Fruit fly (Drosophila melanogaster): ENCODE data around the gene Exn.

Gene Exn

dm6 chr3L:16969652-16970109, at the start of gene Exn:
Gene Exn (plus strand): TSS chr3L:16970013.
- peak; percentile 76 for TF ChIP-seq cic (GFP tag; optimal IDR thresholded peaks at IDR 0.05)
- peak; percentile 47 for TF ChIP-seq pad (GFP tag; optimal IDR thresholded peaks at IDR 0.05)
- no peak for TF ChIP-seq cnc (optimal IDR thresholded peaks at IDR 0.05)
- TF ChIP-seq Crg-1 (GFP tag; optimal IDR thresholded peaks at IDR 0.05), result no peak
- TF ChIP-seq bab1 (GFP tag; optimal IDR thresholded peaks at IDR 0.05), result peak; percentile 77
- no peak for TF ChIP-seq Clk (GFP tag; optimal IDR thresholded peaks at IDR 0.05)
- TF ChIP-seq Hr96 (GFP tag; optimal IDR thresholded peaks at IDR 0.05), result no peak
- peak; percentile 83 for TF ChIP-seq CG12768 (GFP tag; optimal IDR thresholded peaks at IDR 0.05)
- no peak for TF ChIP-seq CG7045 (GFP tag; optimal IDR thresholded peaks at IDR 0.05)
- peak; percentile 46 for TF ChIP-seq CG33017 (tag; optimal IDR thresholded peaks at IDR 0.05)
- TF ChIP-seq CG14711 (tag; optimal IDR thresholded peaks at IDR 0.05), result no peak
- peak; percentile 29 for TF ChIP-seq CG1620 (GFP tag; optimal IDR thresholded peaks at IDR 0.05)
- TF ChIP-seq kay (GFP tag; ENCODE audit: borderline replicate concordance), result no peak
- no peak for TF ChIP-seq CG5204 (GFP tag; optimal IDR thresholded peaks at IDR 0.05)
- peak; percentile 42 for TF ChIP-seq CG11617 (GFP tag; optimal IDR thresholded peaks at IDR 0.05)
- peak; percentile 28 for TF ChIP-seq CG7101 (tag; optimal IDR thresholded peaks at IDR 0.05)
- TF ChIP-seq Mnt (GFP tag; optimal IDR thresholded peaks at IDR 0.05), result peak; percentile 66
- no peak for TF ChIP-seq ovo (GFP tag; optimal IDR thresholded peaks at IDR 0.05)
- TF ChIP-seq tj (GFP tag; optimal IDR thresholded peaks at IDR 0.05), result peak; percentile 1
- no peak for TF ChIP-seq toe (GFP tag; optimal IDR thresholded peaks at IDR 0.05)

- no peak for TF ChIP-seq ovo (GFP tag; optimal IDR thresholded peaks at IDR 0.05)
- TF ChIP-seq CG11617 (GFP tag; optimal IDR thresholded peaks at IDR 0.05), result no peak
- TF ChIP-seq tj (GFP tag; optimal IDR thresholded peaks at IDR 0.05), result no peak
- no peak for TF ChIP-seq kay (GFP tag; ENCODE audit: borderline replicate concordance)
- TF ChIP-seq cic (GFP tag; optimal IDR thresholded peaks at IDR 0.05), result no peak
- TF ChIP-seq CG14711 (tag; optimal IDR thresholded peaks at IDR 0.05), result no peak
- TF ChIP-seq CG33017 (tag; optimal IDR thresholded peaks at IDR 0.05), result no peak
- no peak for TF ChIP-seq CG1620 (GFP tag; optimal IDR thresholded peaks at IDR 0.05)
- TF ChIP-seq toe (GFP tag; optimal IDR thresholded peaks at IDR 0.05), result no peak
- TF ChIP-seq CG5204 (GFP tag; optimal IDR thresholded peaks at IDR 0.05), result no peak
- TF ChIP-seq pad (GFP tag; optimal IDR thresholded peaks at IDR 0.05), result no peak
- TF ChIP-seq Clk (GFP tag; optimal IDR thresholded peaks at IDR 0.05), result no peak
- no peak for TF ChIP-seq Crg-1 (GFP tag; optimal IDR thresholded peaks at IDR 0.05)
- TF ChIP-seq CG7101 (tag; optimal IDR thresholded peaks at IDR 0.05), result no peak
- no peak for TF ChIP-seq bab1 (GFP tag; optimal IDR thresholded peaks at IDR 0.05)
- no peak for TF ChIP-seq CG7045 (GFP tag; optimal IDR thresholded peaks at IDR 0.05)
- no peak for TF ChIP-seq CG12768 (GFP tag; optimal IDR thresholded peaks at IDR 0.05)
- no peak for TF ChIP-seq Mnt (GFP tag; optimal IDR thresholded peaks at IDR 0.05)
- no peak for TF ChIP-seq Hr96 (GFP tag; optimal IDR thresholded peaks at IDR 0.05)
- no peak for TF ChIP-seq cnc (optimal IDR thresholded peaks at IDR 0.05)
Measured at dm6 chr3L:16922952-16923351, 46.9 kb upstream of the Exn start, which contains the start of gene CG13028. Gene CG13028 (plus strand): TSS chr3L:16923252.

- no peak for TF ChIP-seq tj (GFP tag; optimal IDR thresholded peaks at IDR 0.05)
- no peak for TF ChIP-seq toe (GFP tag; optimal IDR thresholded peaks at IDR 0.05)
- TF ChIP-seq CG5204 (GFP tag; optimal IDR thresholded peaks at IDR 0.05), result no peak
- TF ChIP-seq cic (GFP tag; optimal IDR thresholded peaks at IDR 0.05), result no peak
- no peak for TF ChIP-seq ovo (GFP tag; optimal IDR thresholded peaks at IDR 0.05)
- no peak for TF ChIP-seq pad (GFP tag; optimal IDR thresholded peaks at IDR 0.05)
- TF ChIP-seq CG7045 (GFP tag; optimal IDR thresholded peaks at IDR 0.05), result no peak
- TF ChIP-seq CG12768 (GFP tag; optimal IDR thresholded peaks at IDR 0.05), result no peak
- TF ChIP-seq cnc (optimal IDR thresholded peaks at IDR 0.05), result no peak
Measured at dm6 chr3L:16927375-16927774, 42.4 kb upstream of the Exn start, which contains the start of gene CG13023. Gene CG13023 (minus strand): TSS chr3L:16927434.

- TF ChIP-seq cic (GFP tag; optimal IDR thresholded peaks at IDR 0.05), result no peak
- TF ChIP-seq kay (GFP tag; ENCODE audit: borderline replicate concordance), result no peak
- no peak for TF ChIP-seq Clk (GFP tag; optimal IDR thresholded peaks at IDR 0.05)
Measured at dm6 chr3L:16930522-16930921, 39.3 kb upstream of the Exn start.

dm6 chr3L:16935284-16935683, 34.5 kb upstream of the Exn start, which contains the start of gene CG11905:
Gene CG11905 (minus strand): TSS chr3L:16935536.
- TF ChIP-seq ovo (GFP tag; optimal IDR thresholded peaks at IDR 0.05) (no peak), CG14711 (tag; optimal IDR thresholded peaks at IDR 0.05) (no peak), CG1620 (GFP tag; optimal IDR thresholded peaks at IDR 0.05) (no peak), CG7045 (GFP tag; optimal IDR thresholded peaks at IDR 0.05) (no peak)

dm6 chr3L:16936689-16937088, 33.1 kb upstream of the Exn start:
- TF ChIP-seq toe (GFP tag; optimal IDR thresholded peaks at IDR 0.05) (no peak), cic (GFP tag; optimal IDR thresholded peaks at IDR 0.05) (no peak), Hr96 (GFP tag; optimal IDR thresholded peaks at IDR 0.05) (no peak), CG12768 (GFP tag; optimal IDR thresholded peaks at IDR 0.05) (no peak), CG1620 (GFP tag; optimal IDR thresholded peaks at IDR 0.05) (no peak), tj (GFP tag; optimal IDR thresholded peaks at IDR 0.05) (no peak), CG7045 (GFP tag; optimal IDR thresholded peaks at IDR 0.05) (no peak), kay (GFP tag; ENCODE audit: borderline replicate concordance) (no peak), bab1 (GFP tag; optimal IDR thresholded peaks at IDR 0.05) (no peak), CG33017 (tag; optimal IDR thresholded peaks at IDR 0.05) (no peak)

- TF ChIP-seq CG12768 (GFP tag; optimal IDR thresholded peaks at IDR 0.05), result no peak
- TF ChIP-seq cic (GFP tag; optimal IDR thresholded peaks at IDR 0.05), result no peak
- TF ChIP-seq Mnt (GFP tag; optimal IDR thresholded peaks at IDR 0.05), result no peak
- no peak for TF ChIP-seq CG7101 (tag; optimal IDR thresholded peaks at IDR 0.05)
- no peak for TF ChIP-seq CG1620 (GFP tag; optimal IDR thresholded peaks at IDR 0.05)
- no peak for TF ChIP-seq tj (GFP tag; optimal IDR thresholded peaks at IDR 0.05)
- no peak for TF ChIP-seq toe (GFP tag; optimal IDR thresholded peaks at IDR 0.05)
- TF ChIP-seq ovo (GFP tag; optimal IDR thresholded peaks at IDR 0.05), result no peak
- no peak for TF ChIP-seq CG5204 (GFP tag; optimal IDR thresholded peaks at IDR 0.05)
- TF ChIP-seq CG14711 (tag; optimal IDR thresholded peaks at IDR 0.05), result no peak
- no peak for TF ChIP-seq cnc (optimal IDR thresholded peaks at IDR 0.05)
- no peak for TF ChIP-seq pad (GFP tag; optimal IDR thresholded peaks at IDR 0.05)
- TF ChIP-seq Clk (GFP tag; optimal IDR thresholded peaks at IDR 0.05), result no peak
- TF ChIP-seq CG11617 (GFP tag; optimal IDR thresholded peaks at IDR 0.05), result no peak
- TF ChIP-seq Hr96 (GFP tag; optimal IDR thresholded peaks at IDR 0.05), result no peak
- TF ChIP-seq bab1 (GFP tag; optimal IDR thresholded peaks at IDR 0.05), result no peak
- no peak for TF ChIP-seq CG33017 (tag; optimal IDR thresholded peaks at IDR 0.05)
Measured at dm6 chr3L:16938852-16939251, 31.0 kb upstream of the Exn start, which contains the start of gene CG13022. Gene CG13022 (minus strand): TSS chr3L:16938952.
